Worm (Caenorhabditis elegans): ENCODE results near the gene ttr-7.

ttr-7 gene

DNA sequence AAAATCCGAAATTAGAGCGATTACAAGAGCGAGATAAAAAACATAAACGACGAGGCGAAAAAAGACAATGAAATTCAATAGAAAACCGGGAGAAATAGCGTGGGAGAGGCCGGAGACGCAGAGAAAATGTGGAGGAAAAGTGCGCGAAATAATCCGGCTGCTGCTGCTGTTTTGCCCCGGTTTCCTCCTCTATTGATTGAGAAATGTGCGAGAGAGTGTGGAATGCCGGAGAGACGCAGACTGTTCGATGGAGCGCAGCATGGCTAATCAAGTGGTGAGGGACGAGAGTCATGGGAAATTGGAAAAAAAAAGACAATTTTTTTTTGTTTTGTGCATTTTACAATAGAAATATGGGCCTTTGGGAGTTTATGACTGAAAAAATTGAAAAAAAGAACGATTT, 7.6 kb upstream of the ttr-7 start (continued):
- TF ChIP-seq mec-3 (tag; optimal IDR thresholded peaks at IDR 0.05; ENCODE audit: borderline replicate concordance) (no peak), ahr-1 (tag; optimal IDR thresholded peaks at IDR 0.05) (no peak), ceh-31 (tag; optimal IDR thresholded peaks at IDR 0.05) (peak; percentile 59), elt-4 (tag; optimal IDR thresholded peaks at IDR 0.05) (no peak), ref-2 (tag; optimal IDR thresholded peaks at IDR 0.05) (peak; percentile 40), ttx-3 (tag; optimal IDR thresholded peaks at IDR 0.05) (no peak), hlh-13 (GFP tag; optimal IDR thresholded peaks at IDR 0.05) (no peak), fax-1 (tag; optimal IDR thresholded peaks at IDR 0.05) (no peak), ceh-18 (tag; optimal IDR thresholded peaks at IDR 0.05) (peak; percentile 60), Y22D7AL.16 (tag; optimal IDR thresholded peaks at IDR 0.05) (no peak), syd-9 (tag; optimal IDR thresholded peaks at IDR 0.05) (no peak), nhr-11 (tag; optimal IDR thresholded peaks at IDR 0.05) (no peak), fkh-10 (GFP tag; optimal IDR thresholded peaks at IDR 0.05) (no peak), che-1 (tag; optimal IDR thresholded peaks at IDR 0.05) (no peak), pat-9 (tag; optimal IDR thresholded peaks at IDR 0.05) (no peak), K02D7.2 (tag; optimal IDR thresholded peaks at IDR 0.05) (no peak), ets-4 (tag; optimal IDR thresholded peaks at IDR 0.05) (peak; percentile 18), hlh-30 (tag; optimal IDR thresholded peaks at IDR 0.05; ENCODE audit: insufficient read depth) (peak; percentile 42), ceh-14 (tag; optimal IDR thresholded peaks at IDR 0.05) (no peak), pha-4 (tag; optimal IDR thresholded peaks at IDR 0.05) (no peak), rnt-1 (tag; optimal IDR thresholded peaks at IDR 0.05) (peak; percentile 32), ceh-24 (tag; optimal IDR thresholded peaks at IDR 0.05) (no peak), pha-2 (tag; optimal IDR thresholded peaks at IDR 0.05) (no peak), C38D4.7 (GFP tag; optimal IDR thresholded peaks at IDR 0.05) (no peak), lim-6 (tag; optimal IDR thresholded peaks at IDR 0.05) (no peak), ceh-9 (tag; optimal IDR thresholded peaks at IDR 0.05) (no peak), ceh-19 (GFP tag; optimal IDR thresholded peaks at IDR 0.05) (no peak), pros-1 (tag; optimal IDR thresholded peaks at IDR 0.05) (no peak), dve-1 (tag; optimal IDR thresholded peaks at IDR 0.05) (no peak), fkh-6 (tag; optimal IDR thresholded peaks at IDR 0.05) (no peak), sox-2 (GFP tag; IDR thresholded peaks at IDR 0.05) (no peak), F13H6.1 (tag; optimal IDR thresholded peaks at IDR 0.05) (no peak), ceh-48 (tag; optimal IDR thresholded peaks at IDR 0.05) (peak; percentile 78), eyg-1 (tag; optimal IDR thresholded peaks at IDR 0.05) (peak; percentile 22), tbx-2 (tag; optimal IDR thresholded peaks at IDR 0.05) (peak; percentile 60), zip-5 (tag; optimal IDR thresholded peaks at IDR 0.05) (no peak), nhr-232 (tag; optimal IDR thresholded peaks at IDR 0.05) (no peak), C08G9.2 (tag; optimal IDR thresholded peaks at IDR 0.05) (no peak), T23F11.4 (GFP tag; optimal IDR thresholded peaks at IDR 0.05) (no peak), tbx-7 (tag; optimal IDR thresholded peaks at IDR 0.05) (no peak), ama-1 (optimal IDR thresholded peaks at IDR 0.05) (no peak), sox-4 (tag; optimal IDR thresholded peaks at IDR 0.05) (no peak), hlh-15 (tag; optimal IDR thresholded peaks at IDR 0.05) (no peak), ceh-2 (tag; optimal IDR thresholded peaks at IDR 0.05) (no peak), npax-4 (tag; optimal IDR thresholded peaks at IDR 0.05) (no peak)

DNA sequence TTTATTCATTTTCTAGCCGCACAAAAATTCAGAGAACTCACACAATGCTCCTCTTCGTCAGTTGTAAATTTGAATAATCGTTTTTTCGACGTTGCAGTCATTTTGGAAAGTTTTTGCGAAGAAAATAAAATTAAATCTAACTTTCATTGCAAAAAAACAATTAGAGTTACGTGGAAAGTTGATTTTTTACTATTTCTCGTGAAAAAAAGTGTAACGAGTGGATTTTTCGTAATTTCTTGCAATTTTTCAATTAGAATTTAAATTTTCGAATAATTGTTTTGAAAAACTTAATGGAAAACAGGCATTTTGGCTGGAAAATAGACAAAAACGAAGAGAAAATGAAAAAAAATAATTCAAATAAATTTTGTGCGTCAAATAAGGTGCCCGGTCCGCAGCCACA, 7.1 kb upstream of the ttr-7 start, which contains the start of gene Y55B1AR.2:
TSS of gene Y55B1AR.2 (minus strand) at position 101 of the 400 bp plus-strand sequence.
- no peak for TF ChIP-seq mec-3 (tag; optimal IDR thresholded peaks at IDR 0.05; ENCODE audit: borderline replicate concordance)
- TF ChIP-seq eyg-1 (tag; optimal IDR thresholded peaks at IDR 0.05) = no peak
- no peak for TF ChIP-seq hlh-6 (tag; optimal IDR thresholded peaks at IDR 0.05)
- TF ChIP-seq ztf-16 (tag; optimal IDR thresholded peaks at IDR 0.05) = no peak
